Worm (Caenorhabditis elegans) whole organism, L4 larva: ENCODE results near the gene Y38E10A.34.

Experiments
- ces-1 ChIP-seq: fragments of 150-350 bp; sonication (generic microtip); optimal IDR thresholded peaks from 4 replicates; lab custom pipeline; 2014; ENCODE audit warnings: missing biosample characterization, missing genetic modification reagents, missing genetic modification characterization
- daf-12 ChIP-seq: fragments of 150-350 bp; optimal IDR thresholded peaks from 2 replicates; lab custom pipeline; 2014; ENCODE audit warnings: missing biosample characterization, missing genetic modification reagents, missing genetic modification characterization
- daf-8 ChIP-seq: fragments of 200-800 bp; sonication (Bioruptor generic); IDR thresholded peaks from 2 replicates; pipeline ENCODE4 v1.3.6; 2022; ENCODE audit warnings: missing genetic modification characterization, missing compliant biosample characterization
- dmd-9 ChIP-seq: fragments of 200-800 bp; sonication (Bioruptor generic); IDR thresholded peaks from 2 replicates; pipeline ENCODE4 v1.3.6; 2022; ENCODE audit warnings: missing genetic modification reagents, missing genetic modification characterization, missing compliant biosample characterization
- lin-15B ChIP-seq: fragments of 150-350 bp; sonication (generic microtip); optimal IDR thresholded peaks from 3 replicates; lab custom pipeline; 2014; ENCODE audit warnings: missing biosample characterization, missing genetic modification characterization
- lin-39 ChIP-seq: fragments of 150-350 bp; optimal IDR thresholded peaks from 2 replicates; lab custom pipeline; 2014; ENCODE audit warnings: missing biosample characterization, missing genetic modification reagents, missing genetic modification characterization
- lsy-2 ChIP-seq, 2 experiments: fragments of 150-350 bp in 1 of 2; sonication (generic microtip) in 1 of 2; optimal IDR thresholded peaks; 2 replicates each; lab custom pipeline; 2014 to 2017; ENCODE audit warnings: missing biosample characterization in 2 of 2, missing genetic modification characterization in 2 of 2
- nhr-102 ChIP-seq: sonication (generic microtip); optimal IDR thresholded peaks from 2 replicates; lab custom pipeline; 2016; ENCODE audit warnings: mild to moderate bottlenecking, missing genetic modification characterization, moderate library complexity, missing compliant biosample characterization
- pqm-1 ChIP-seq: sonication (generic microtip); optimal IDR thresholded peaks from 2 replicates; lab custom pipeline; 2017; ENCODE audit warnings: missing biosample characterization, missing genetic modification characterization
- unc-39 ChIP-seq: sonication (generic microtip); optimal IDR thresholded peaks from 2 replicates; lab custom pipeline; 2017; ENCODE audit warnings: missing biosample characterization, missing genetic modification characterization
- zag-1 ChIP-seq: fragments of 150-350 bp; optimal IDR thresholded peaks from 2 replicates; lab custom pipeline; 2014; ENCODE audit warnings: missing biosample characterization, missing genetic modification characterization

DNA sequence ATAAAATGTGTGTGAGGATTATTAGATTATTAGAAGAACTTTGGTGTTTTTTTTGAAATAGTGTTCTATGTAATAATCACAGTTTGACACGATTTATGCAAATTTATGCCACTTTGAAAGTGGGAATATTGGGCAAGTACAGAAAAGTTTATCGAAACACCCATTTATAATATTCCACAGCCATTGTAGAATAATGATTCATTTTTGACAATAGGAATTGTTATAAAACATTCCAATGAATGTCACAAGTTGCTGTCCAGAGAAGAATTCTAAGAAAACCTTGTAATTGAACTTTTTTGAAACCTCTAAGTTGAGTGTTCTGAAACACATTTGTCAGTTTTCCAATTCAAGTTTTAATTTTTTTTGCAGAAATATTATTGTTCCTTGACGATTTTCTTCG is 18.8 kb upstream of the Y38E10A.34 start, which contains the start of gene nspe-4:
- TF ChIP-seq pqm-1 (tag; lab: Kevin White, UChicago) (no peak), daf-8 (no peak), dmd-9 (no peak), zag-1 (no peak), lin-39 (no peak), lin-15B (tag; lab: Kevin White, UChicago) (no peak), unc-39 (no peak), nhr-102 (no peak), lsy-2 (tag; optimal IDR thresholded peaks at IDR 0.05; lab: Kevin White, UChicago) (no peak), daf-12 (tag; lab: Kevin White, UChicago) (no peak), ces-1 (GFP tag; lab: Kevin White, UChicago) (no peak)
